Worm (Caenorhabditis elegans) whole organism, young adult: ENCODE results near the gene try-5.
A peak's percentile ranks its signal among the peaks of the same experiment; 100 is the strongest.

Experiments
- B0035.1 ChIP-seq: sonication (generic microtip); optimal IDR thresholded peaks from 2 replicates; lab custom pipeline; 2016; ENCODE audit warnings: missing genetic modification characterization, mild to moderate bottlenecking, missing compliant biosample characterization, missing genotype, missing genetic modification reagents
- B0261.1 ChIP-seq: sonication (generic microtip); optimal IDR thresholded peaks from 2 replicates; lab custom pipeline; 2016; ENCODE audit warnings: mild to moderate bottlenecking, missing genetic modification characterization, moderate library complexity, missing compliant biosample characterization
- F39B2.1 ChIP-seq: fragments of 200-800 bp; sonication (Bioruptor generic); IDR thresholded peaks from 2 replicates; pipeline ENCODE4 v1.3.6; 2022; ENCODE audit warnings: missing genetic modification reagents, missing genetic modification characterization, missing compliant biosample characterization
- F49E8.2 ChIP-seq: sonication (generic microtip); optimal IDR thresholded peaks from 3 replicates; lab custom pipeline; 2017; ENCODE audit warnings: missing genetic modification characterization, mild to moderate bottlenecking, missing compliant biosample characterization, antibody characterized with exemption, moderate library complexity; ENCODE audit not compliant: insufficient read depth
- F52B5.7 ChIP-seq: sonication (generic microtip); optimal IDR thresholded peaks from 2 replicates; lab custom pipeline; 2016; ENCODE audit warnings: mild to moderate bottlenecking, missing genetic modification characterization, missing compliant biosample characterization
- Y53F4B.3 ChIP-seq: fragments of 200-800 bp; sonication (Bioruptor generic); IDR thresholded peaks from 2 replicates; pipeline ENCODE4 v1.3.6; 2022; ENCODE audit warnings: missing genetic modification reagents, missing genetic modification characterization, missing compliant biosample characterization
- Y79H2A.3 ChIP-seq: fragments of 200-800 bp; sonication (Bioruptor generic); conservative IDR thresholded peaks from 2 replicates; pipeline ENCODE4 v1.3.6; 2022; ENCODE audit warnings: missing genetic modification reagents, missing genetic modification characterization, missing compliant biosample characterization
- Y95B8A.8 ChIP-seq: fragments of 200-800 bp; sonication (Bioruptor generic); IDR thresholded peaks from 2 replicates; pipeline ENCODE4 v1.3.6; 2022; ENCODE audit warnings: missing genetic modification reagents, missing genetic modification characterization, missing compliant biosample characterization
- akir-1 ChIP-seq: fragments of 200-800 bp; sonication (Bioruptor generic); optimal IDR thresholded peaks from 2 replicates; lab custom pipeline; 2018; ENCODE audit warnings: mild to moderate bottlenecking, missing genetic modification characterization, moderate library complexity, missing compliant biosample characterization
- aptf-3 ChIP-seq: fragments of 200-800 bp; sonication (Bioruptor generic); IDR thresholded peaks from 2 replicates; pipeline ENCODE4 v1.3.6; 2022; ENCODE audit warnings: missing genetic modification characterization, missing compliant biosample characterization
- atf-7 ChIP-seq: sonication (generic microtip); optimal IDR thresholded peaks from 2 replicates; lab custom pipeline; 2017; ENCODE audit warnings: mild to moderate bottlenecking, missing genetic modification characterization, missing compliant biosample characterization
- athp-1 ChIP-seq: sonication (generic microtip); optimal IDR thresholded peaks from 2 replicates; lab custom pipeline; 2017; ENCODE audit warnings: mild to moderate bottlenecking, missing genetic modification characterization, missing compliant biosample characterization
- bed-1 ChIP-seq: fragments of 200-800 bp; sonication (Bioruptor generic); IDR thresholded peaks from 2 replicates; pipeline ENCODE4 v1.3.6; 2022; ENCODE audit warnings: missing genetic modification reagents, missing genetic modification characterization, missing compliant biosample characterization
- cebp-2 ChIP-seq: fragments of 200-800 bp; sonication (Bioruptor generic); IDR thresholded peaks from 2 replicates; pipeline ENCODE4 v1.3.6; 2022; ENCODE audit warnings: missing genetic modification characterization, missing compliant biosample characterization
- ceh-27 ChIP-seq: fragments of 200-800 bp; sonication (Bioruptor generic); optimal IDR thresholded peaks from 2 replicates; lab custom pipeline; 2018; ENCODE audit warnings: mild to moderate bottlenecking, missing genetic modification characterization, moderate library complexity, missing compliant biosample characterization
- dpff-1 ChIP-seq: sonication (generic microtip); optimal IDR thresholded peaks from 2 replicates; lab custom pipeline; 2017; ENCODE audit warnings: mild to moderate bottlenecking, missing genetic modification characterization, missing compliant biosample characterization
- dpl-1 ChIP-seq: fragments of 150-350 bp; optimal IDR thresholded peaks from 2 replicates; lab custom pipeline; 2014; ENCODE audit warnings: missing biosample characterization, missing genetic modification reagents, missing genetic modification characterization
- efl-1 ChIP-seq: fragments of 150-350 bp; optimal IDR thresholded peaks from 2 replicates; lab custom pipeline; 2014; ENCODE audit warnings: missing biosample characterization, missing genetic modification reagents, missing genetic modification characterization
- ets-4 ChIP-seq: fragments of 200-800 bp; sonication (Bioruptor generic); optimal IDR thresholded peaks from 2 replicates; lab custom pipeline; 2018; ENCODE audit warnings: mild to moderate bottlenecking, missing genetic modification characterization, missing compliant biosample characterization
- hlh-12 ChIP-seq: sonication (generic microtip); optimal IDR thresholded peaks from 2 replicates; lab custom pipeline; 2016; ENCODE audit warnings: missing genetic modification characterization, missing compliant biosample characterization
- hlh-26 ChIP-seq: fragments of 200-800 bp; sonication (Bioruptor generic); conservative IDR thresholded peaks from 2 replicates; pipeline ENCODE4 v1.3.6; 2022; ENCODE audit warnings: missing genetic modification reagents, missing genetic modification characterization, missing compliant biosample characterization
- lag-1 ChIP-seq: fragments of 200-800 bp; sonication (Bioruptor generic); IDR thresholded peaks from 2 replicates; pipeline ENCODE4 v1.3.6; 2022; ENCODE audit warnings: missing genetic modification reagents, missing genetic modification characterization, missing compliant biosample characterization
- lin-26 ChIP-seq: fragments of 200-800 bp; sonication (Bioruptor generic); IDR thresholded peaks from 2 replicates; pipeline ENCODE4 v1.3.6; 2022; ENCODE audit warnings: missing genetic modification reagents, missing genetic modification characterization, missing compliant biosample characterization
- lir-1 ChIP-seq: fragments of 200-800 bp; sonication (Bioruptor generic); conservative IDR thresholded peaks from 2 replicates; pipeline ENCODE4 v1.3.6; 2022; ENCODE audit warnings: missing genetic modification reagents, missing genetic modification characterization, missing compliant biosample characterization
- madf-10 ChIP-seq: sonication (generic microtip); optimal IDR thresholded peaks from 2 replicates; lab custom pipeline; 2016; ENCODE audit warnings: mild to moderate bottlenecking, missing genetic modification characterization, missing compliant biosample characterization
- mcd-1 ChIP-seq: fragments of 200-800 bp; sonication (Bioruptor generic); IDR thresholded peaks from 2 replicates; pipeline ENCODE4 v1.3.6; 2022; ENCODE audit warnings: missing genetic modification reagents, missing genetic modification characterization, missing compliant biosample characterization
- nfya-1 ChIP-seq: sonication (generic microtip); optimal IDR thresholded peaks from 2 replicates; lab custom pipeline; 2017; ENCODE audit warnings: antibody characterized with exemption, missing compliant biosample characterization, missing genetic modification characterization, borderline replicate concordance; ENCODE audit not compliant: insufficient read depth
- nhr-120 ChIP-seq: fragments of 200-800 bp; sonication (Bioruptor generic); IDR thresholded peaks from 2 replicates; pipeline ENCODE4 v1.3.6; 2022; ENCODE audit warnings: missing genetic modification characterization, missing compliant biosample characterization
- nhr-80 ChIP-seq: sonication (generic microtip); optimal IDR thresholded peaks from 2 replicates; lab custom pipeline; 2016; ENCODE audit warnings: missing genetic modification characterization, missing compliant biosample characterization
- nhr-90 ChIP-seq: sonication (generic microtip); optimal IDR thresholded peaks from 2 replicates; lab custom pipeline; 2016; ENCODE audit warnings: missing genotype, mild to moderate bottlenecking, missing genetic modification characterization, missing compliant biosample characterization
- pbrm-1 ChIP-seq: fragments of 200-800 bp; sonication (Bioruptor generic); IDR thresholded peaks from 2 replicates; pipeline ENCODE4 v1.3.6; 2022; ENCODE audit warnings: missing genetic modification reagents, missing genetic modification characterization, missing compliant biosample characterization
- rcor-1 ChIP-seq: fragments of 200-800 bp; sonication (Bioruptor generic); IDR thresholded peaks from 2 replicates; pipeline ENCODE4 v1.3.6; 2022; ENCODE audit warnings: missing genetic modification reagents, missing genetic modification characterization, missing compliant biosample characterization
- repo-1 ChIP-seq: sonication (generic microtip); optimal IDR thresholded peaks from 2 replicates; lab custom pipeline; 2017; ENCODE audit warnings: mild to moderate bottlenecking, missing genetic modification characterization, missing compliant biosample characterization
- rpc-1 ChIP-seq, 2 experiments: fragments of 150-350 bp in 1 of 2; sonication (generic microtip) in 1 of 2; optimal IDR thresholded peaks; 2 replicates each; lab custom pipeline; 2014 to 2018; ENCODE audit warnings: missing biosample characterization in 1 of 2, missing genetic modification characterization in 1 of 2, missing genetic modification reagents in 1 of 2, missing genotype in 1 of 2
- snpc-1.3 ChIP-seq: sonication (generic microtip); optimal IDR thresholded peaks from 2 replicates; lab custom pipeline; 2017; ENCODE audit warnings: missing genetic modification characterization, mild to moderate bottlenecking, missing compliant biosample characterization, antibody characterized with exemption, moderate library complexity, missing genotype, missing genetic modification reagents; ENCODE audit not compliant: insufficient read depth
- sptf-2 ChIP-seq: fragments of 200-800 bp; sonication (Bioruptor generic); optimal IDR thresholded peaks from 2 replicates; lab custom pipeline; 2018; ENCODE audit warnings: mild to moderate bottlenecking, missing genetic modification characterization, missing compliant biosample characterization
- tbp1 ChIP-seq: fragments of 200-800 bp; sonication (Bioruptor generic); optimal IDR thresholded peaks from 2 replicates; lab custom pipeline; 2018; ENCODE audit warnings: mild to moderate bottlenecking, missing genetic modification characterization, missing compliant biosample characterization
- unc-62 ChIP-seq: fragments of 150-350 bp; optimal IDR thresholded peaks from 2 replicates; lab custom pipeline; 2014; ENCODE audit warnings: missing biosample characterization, missing genetic modification reagents, missing genetic modification characterization
- zfh-2 ChIP-seq: fragments of 200-800 bp; sonication (Bioruptor generic); conservative IDR thresholded peaks from 2 replicates; pipeline ENCODE4 v1.3.6; 2022; ENCODE audit warnings: missing genetic modification reagents, missing genetic modification characterization, missing compliant biosample characterization
- zim-3 ChIP-seq: sonication (generic microtip); optimal IDR thresholded peaks from 2 replicates; lab custom pipeline; 2017; ENCODE audit warnings: mild to moderate bottlenecking, missing genetic modification characterization, moderate library complexity, missing compliant biosample characterization
- ztf-18 ChIP-seq: sonication (generic microtip); optimal IDR thresholded peaks from 2 replicates; lab custom pipeline; 2016; ENCODE audit warnings: missing genotype, mild to moderate bottlenecking, missing genetic modification characterization, missing compliant biosample characterization
- ztf-25 ChIP-seq: fragments of 200-800 bp; sonication (Bioruptor generic); IDR thresholded peaks from 2 replicates; pipeline ENCODE4 v1.3.6; 2022; ENCODE audit warnings: missing genetic modification reagents, missing genetic modification characterization, missing compliant biosample characterization
- ztf-6 ChIP-seq: fragments of 200-800 bp; sonication (Bioruptor generic); IDR thresholded peaks from 2 replicates; pipeline ENCODE4 v1.3.6; 2022; ENCODE audit warnings: missing genetic modification reagents, missing genetic modification characterization, missing compliant biosample characterization

The try-5 gene

ce11 chrV:9352947-9353346 is 6.1 kb downstream of the try-5 start, which contains the start of gene srx-46:
TSS of gene srx-46 (plus strand) at chrV:9353247.
- TF ChIP-seq dpff-1 (tag; lab: Kevin White, UChicago): no peak
- no peak for TF ChIP-seq sptf-2 (GFP tag; lab: Kevin White, UChicago)
- no peak for TF ChIP-seq nhr-80 (tag; lab: Kevin White, UChicago)
- TF ChIP-seq madf-10 (tag; lab: Kevin White, UChicago): no peak
- TF ChIP-seq repo-1 (tag; lab: Kevin White, UChicago): no peak
- TF ChIP-seq nfya-1 (tag; lab: Kevin White, UChicago): no peak
- TF ChIP-seq ets-4 (GFP tag; lab: Kevin White, UChicago): no peak
- no peak for TF ChIP-seq ztf-18 (tag; lab: Kevin White, UChicago)
- TF ChIP-seq cebp-2: no peak
- no peak for TF ChIP-seq ztf-6
- TF ChIP-seq atf-7 (tag; lab: Kevin White, UChicago): no peak
- TF ChIP-seq ceh-27: no peak
- TF ChIP-seq zfh-2: no peak

- TF ChIP-seq B0261.1 (tag; lab: Kevin White, UChicago) (no peak), unc-62 (GFP tag; lab: Kevin White, UChicago) (no peak), pbrm-1 (GFP tag; lab: Robert Waterston, UW) (no peak), nhr-120 (GFP tag; lab: Robert Waterston, UW) (no peak), aptf-3 (no peak), F52B5.7 (no peak), F39B2.1 (GFP tag; lab: Robert Waterston, UW) (no peak), lir-1 (GFP tag; lab: Robert Waterston, UW) (no peak), atf-7 (tag; lab: Kevin White, UChicago) (no peak)
Observed at ce11 chrV:9355371-9355770, 8.5 kb downstream of the try-5 start, which contains the start of gene ttr-40. TSS of gene ttr-40 (minus strand) at chrV:9355471.

ce11 chrV:9356345-9356744 is 9.5 kb downstream of the try-5 start, which contains the start of gene ttr-49:
TSS of gene ttr-49 (minus strand) at chrV:9356515.
- TF ChIP-seq F49E8.2: no peak
- peak; percentile 51 for TF ChIP-seq nhr-80 (tag; lab: Kevin White, UChicago)

- no peak for TF ChIP-seq lag-1 (GFP tag; lab: Robert Waterston, UW)
- no peak for TF ChIP-seq lin-26
- no peak for TF ChIP-seq rpc-1 (optimal IDR thresholded peaks at IDR 0.05; lab: Kevin White, UChicago)
- TF ChIP-seq rpc-1 (tag; optimal IDR thresholded peaks at IDR 0.05; lab: Kevin White, UChicago): no peak
- no peak for TF ChIP-seq nfya-1 (tag; lab: Kevin White, UChicago)
- no peak for TF ChIP-seq snpc-1.3 (tag; lab: Kevin White, UChicago)
- TF ChIP-seq Y79H2A.3 (GFP tag; lab: Robert Waterston, UW): no peak
- no peak for TF ChIP-seq madf-10 (tag; lab: Kevin White, UChicago)
- TF ChIP-seq mcd-1: no peak
- TF ChIP-seq efl-1: no peak
- no peak for TF ChIP-seq bed-1 (GFP tag; lab: Robert Waterston, UW)
- TF ChIP-seq, all 124 proteins: peak for 0
Observed at ce11 chrV:9359674-9360073, 12.8 kb downstream of the try-5 start, which contains the start of gene gpa-3. TSS of gene gpa-3 (minus strand) at chrV:9359774.

- TF ChIP-seq Y53F4B.3 (GFP tag; lab: Robert Waterston, UW): no peak
- no peak for TF ChIP-seq nhr-90 (tag; lab: Kevin White, UChicago)
- TF ChIP-seq ztf-25 (GFP tag; lab: Robert Waterston, UW): no peak
- TF ChIP-seq Y95B8A.8 (GFP tag; lab: Robert Waterston, UW): no peak
- TF ChIP-seq athp-1 (tag; lab: Kevin White, UChicago): no peak
- TF ChIP-seq B0035.1 (tag; lab: Kevin White, UChicago): no peak
- TF ChIP-seq dpl-1 (GFP tag; lab: Kevin White, UChicago): no peak
- no peak for TF ChIP-seq zim-3
- no peak for TF ChIP-seq rcor-1
- TF ChIP-seq nfya-1 (tag; lab: Kevin White, UChicago): no peak
- TF ChIP-seq hlh-26 (GFP tag; lab: Robert Waterston, UW): no peak
- TF ChIP-seq hlh-12 (tag; lab: Kevin White, UChicago): no peak
- TF ChIP-seq tbp1 (GFP tag; lab: Kevin White, UChicago): no peak
- no peak for TF ChIP-seq akir-1 (GFP tag; lab: Kevin White, UChicago)
Observed at ce11 chrV:9370986-9371385, 24.1 kb downstream of the try-5 start, which contains the start of gene E02C12.6. TSS of gene E02C12.6 (minus strand) at chrV:9371086.
